Fruit fly (Drosophila melanogaster) Kc167 (cell line): ENCODE data around the gene Cyt-c1.

Source experiments
- h ChIP-seq: fragments of >200 bp; optimal IDR thresholded peaks from 3 replicates; lab custom pipeline; 2018; ENCODE audit warnings: missing external identifiers
- insv ChIP-seq: fragments of >200 bp; optimal IDR thresholded peaks from 3 replicates; lab custom pipeline; 2018; ENCODE audit warnings: missing external identifiers
- psq ChIP-seq: fragments of >200 bp; optimal IDR thresholded peaks from 2 replicates; lab custom pipeline; 2017; ENCODE audit warnings: missing external identifiers
- ttk ChIP-seq: sonication (Bioruptor generic); optimal IDR thresholded peaks from 2 replicates; lab custom pipeline; 2017; ENCODE audit warnings: missing external identifiers

dm6 chr3L:5372052-5372451 is 12.0 kb downstream of the Cyt-c1 start:
- TF ChIP-seq ttk (lab: Kevin White, UChicago) (no peak), psq (lab: Kevin White, UChicago) (no peak), h (lab: Kevin White, UChicago) (no peak), insv (lab: Kevin White, UChicago) (no peak)
